Worm (Caenorhabditis elegans) whole organism, L4/young adult: ENCODE results near the gene mfsd-6.

Experiments used
- dao-5 ChIP-seq: sonication (generic microtip); optimal IDR thresholded peaks from 2 replicates; lab custom pipeline; 2016; ENCODE audit warnings: missing genotype, missing genetic modification characterization, moderate library complexity, missing compliant biosample characterization
- him-1 ChIP-seq: sonication (generic microtip); optimal IDR thresholded peaks from 2 replicates; lab custom pipeline; 2016; ENCODE audit warnings: missing genotype, missing genetic modification reagents, missing genetic modification characterization, missing compliant biosample characterization

ce11 chrIII:7593285-7593928 lies 14.2 kb upstream of the mfsd-6 start, which contains the start of gene R13A5.11:
- TF ChIP-seq dao-5 (tag; lab: Kevin White, UChicago), result no peak
- TF ChIP-seq him-1, result no peak
